Fruit fly (Drosophila melanogaster): ENCODE measurements around the gene Rev1.

Gene Rev1

DNA sequence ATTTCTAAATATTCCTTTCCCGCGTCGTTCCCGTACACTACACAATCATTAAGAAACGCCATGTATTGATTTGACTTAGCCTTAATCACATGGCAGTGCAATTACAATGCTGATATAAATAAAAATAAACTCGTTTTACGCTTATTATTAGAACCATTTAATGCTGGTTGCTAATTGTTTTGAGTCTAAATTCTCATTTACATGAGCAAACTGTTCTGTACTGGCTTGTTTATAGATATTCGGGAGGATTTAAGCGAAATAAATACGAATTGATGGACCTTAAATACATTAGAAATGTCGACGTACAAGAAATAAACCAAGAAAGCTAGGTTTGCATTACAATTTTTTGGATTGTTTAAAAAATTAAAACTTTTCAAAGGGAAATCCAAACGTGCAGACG, 26.8 kb upstream of the Rev1 start:
- no peak for TF ChIP-seq Hnf4 (GFP tag; optimal IDR thresholded peaks at IDR 0.05)
- no peak for TF ChIP-seq pan (optimal IDR thresholded peaks at IDR 0.05)
- no peak for TF ChIP-seq jim (GFP tag; optimal IDR thresholded peaks at IDR 0.05)
- TF ChIP-seq Vsx2 (GFP tag; optimal IDR thresholded peaks at IDR 0.05; ENCODE audit: partially characterized antibody) = no peak
- no peak for TF ChIP-seq h (GFP tag; optimal IDR thresholded peaks at IDR 0.05)
- no peak for TF ChIP-seq CG32264 (GFP tag; optimal IDR thresholded peaks at IDR 0.05)
- TF ChIP-seq Mio (GFP tag; optimal IDR thresholded peaks at IDR 0.05) = no peak
- TF ChIP-seq Hr78 (GFP tag; optimal IDR thresholded peaks at IDR 0.05) = no peak
- no peak for TF ChIP-seq fru (GFP tag; optimal IDR thresholded peaks at IDR 0.05)

DNA sequence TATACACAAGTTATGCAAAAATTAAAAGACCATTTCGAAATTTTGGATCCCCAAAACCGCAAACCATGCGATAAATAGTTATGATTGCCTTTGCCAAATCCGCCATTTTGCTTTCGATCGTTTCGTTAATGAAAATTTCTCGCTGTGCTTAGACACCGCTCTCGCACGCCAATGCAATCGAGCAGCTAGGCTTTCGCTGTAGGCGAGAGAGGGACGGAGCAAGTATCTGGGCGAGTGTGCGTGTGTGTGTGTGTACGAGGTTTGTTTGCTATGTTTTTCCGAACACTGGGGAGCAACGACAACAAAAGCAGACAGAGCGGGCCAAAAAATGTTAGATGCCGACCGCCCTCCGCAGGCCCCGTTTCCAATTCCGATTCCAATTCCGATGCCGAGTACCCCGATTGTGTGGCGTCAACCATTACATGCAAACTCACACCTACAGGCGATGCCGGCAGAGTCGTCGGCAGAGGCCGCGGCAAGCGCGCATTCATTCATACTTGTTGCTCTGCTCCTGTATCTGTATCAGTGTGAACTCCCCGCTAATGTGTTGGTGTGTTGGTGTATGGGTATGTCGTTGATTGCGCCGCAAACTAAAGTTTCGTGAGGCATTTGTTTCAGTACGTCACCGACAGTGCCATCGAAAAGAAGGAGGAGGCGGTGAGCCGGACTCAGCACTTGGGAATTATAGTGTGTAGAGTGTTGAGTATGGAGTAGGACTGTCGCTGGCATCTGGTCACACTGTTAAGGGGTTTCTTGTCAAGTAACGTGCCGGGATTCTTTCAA, 26.2 kb upstream of the Rev1 start:
- TF ChIP-seq fru (GFP tag; optimal IDR thresholded peaks at IDR 0.05) = peak; percentile 57
- TF ChIP-seq Myc (optimal IDR thresholded peaks at IDR 0.05) = no peak
- TF ChIP-seq Jra (GFP tag; optimal IDR thresholded peaks at IDR 0.05) = no peak
- peak; percentile 67 for TF ChIP-seq psq (GFP tag; optimal IDR thresholded peaks at IDR 0.05)
- peak; percentile 28 for TF ChIP-seq HLH106 (tag; optimal IDR thresholded peaks at IDR 0.05)
- TF ChIP-seq br (GFP tag; optimal IDR thresholded peaks at IDR 0.05) = no peak
- no peak for TF ChIP-seq dsf (GFP tag; optimal IDR thresholded peaks at IDR 0.05; ENCODE audit: borderline replicate concordance)
- TF ChIP-seq Dfd (GFP tag; optimal IDR thresholded peaks at IDR 0.05) = no peak
- TF ChIP-seq Abd-B (GFP tag; optimal IDR thresholded peaks at IDR 0.05) = no peak
- no peak for TF ChIP-seq Mio (GFP tag; optimal IDR thresholded peaks at IDR 0.05)
- TF ChIP-seq Rel (GFP tag; optimal IDR thresholded peaks at IDR 0.05) = peak; percentile 61
- TF ChIP-seq Rel (tag; optimal IDR thresholded peaks at IDR 0.05) = peak; percentile 94
- TF ChIP-seq pan (optimal IDR thresholded peaks at IDR 0.05) = no peak
- no peak for TF ChIP-seq jim (GFP tag; optimal IDR thresholded peaks at IDR 0.05)
- peak; percentile 19 for TF ChIP-seq Dif (GFP tag; optimal IDR thresholded peaks at IDR 0.05; ENCODE audit: partially characterized antibody)
- TF ChIP-seq CG32264 (GFP tag; optimal IDR thresholded peaks at IDR 0.05) = no peak
- TF ChIP-seq dmrt93B (GFP tag; optimal IDR thresholded peaks at IDR 0.05) = peak; percentile 6
- peak; percentile 48 for TF ChIP-seq Hnf4 (GFP tag; optimal IDR thresholded peaks at IDR 0.05)
- peak in 1 of 2 experiments; percentile 17 for TF ChIP-seq foxo (GFP tag; optimal IDR thresholded peaks at IDR 0.05)
- peak in 1 of 2 experiments; percentile 40 for TF ChIP-seq dl (GFP tag; optimal IDR thresholded peaks at IDR 0.05; ENCODE audit: insufficient read depth in 1 of 2, partially characterized antibody in 2 of 2)
- no peak for TF ChIP-seq Hr78 (GFP tag; optimal IDR thresholded peaks at IDR 0.05)
- no peak for TF ChIP-seq usp (GFP tag; optimal IDR thresholded peaks at IDR 0.05)
- TF ChIP-seq lola (GFP tag; optimal IDR thresholded peaks at IDR 0.05) = no peak
- TF ChIP-seq brk (GFP tag; optimal IDR thresholded peaks at IDR 0.05) = peak; percentile 62
- no peak for TF ChIP-seq CG9705 (GFP tag; optimal IDR thresholded peaks at IDR 0.05)
- TF ChIP-seq sage (GFP tag; optimal IDR thresholded peaks at IDR 0.05) = no peak
- TF ChIP-seq CrebA (GFP tag; optimal IDR thresholded peaks at IDR 0.05; ENCODE audit: borderline replicate concordance) = peak; percentile 81
- no peak for TF ChIP-seq ey (GFP tag; optimal IDR thresholded peaks at IDR 0.05)
- TF ChIP-seq GATAd (GFP tag; optimal IDR thresholded peaks at IDR 0.05) = no peak
- no peak for TF ChIP-seq tai (GFP tag; optimal IDR thresholded peaks at IDR 0.05)
- TF ChIP-seq Hr83 (GFP tag; optimal IDR thresholded peaks at IDR 0.05; ENCODE audit: poor library complexity, severe bottlenecking) = peak; percentile 78
- peak; percentile 41 for TF ChIP-seq woc (GFP tag; optimal IDR thresholded peaks at IDR 0.05)
- peak; percentile 31 for TF ChIP-seq rgr (GFP tag; optimal IDR thresholded peaks at IDR 0.05)
- peak; percentile 85 for TF ChIP-seq N (GFP tag; optimal IDR thresholded peaks at IDR 0.05)
- TF ChIP-seq OdsH (GFP tag; optimal IDR thresholded peaks at IDR 0.05) = peak; percentile 43
- TF ChIP-seq sv (GFP tag; optimal IDR thresholded peaks at IDR 0.05) = peak; percentile 6
- no peak for TF ChIP-seq Vsx2 (GFP tag; optimal IDR thresholded peaks at IDR 0.05; ENCODE audit: partially characterized antibody)
- peak; percentile 37 for TF ChIP-seq h (GFP tag; optimal IDR thresholded peaks at IDR 0.05)
- TF ChIP-seq Sp1 (GFP tag; optimal IDR thresholded peaks at IDR 0.05) = peak; percentile 31

Measured in whole organism, wandering third instar larva.